Worm (Caenorhabditis elegans) whole organism, mixed stage, embryonic: Measurements from ENCODE around the gene ani-1.
A peak's percentile ranks its signal among the peaks of the same experiment; 100 is the strongest.

Experiments
- M03D4.4 ChIP-seq: sonication (generic microtip); optimal IDR thresholded peaks from 2 replicates; lab custom pipeline; 2017; ENCODE audit warnings: mild to moderate bottlenecking, missing genetic modification characterization, missing compliant biosample characterization
- bed-3 ChIP-seq: fragments of 200-800 bp; sonication (Bioruptor generic); optimal IDR thresholded peaks from 3 replicates; lab custom pipeline; 2018; ENCODE audit warnings: mild to moderate bottlenecking, missing genetic modification characterization, moderate library complexity, missing compliant biosample characterization
- blmp-1 ChIP-seq: fragments of 150-350 bp; optimal IDR thresholded peaks from 2 replicates; lab custom pipeline; 2014; ENCODE audit warnings: missing biosample characterization, missing genetic modification characterization
- ceh-39 ChIP-seq: fragments of 150-350 bp; optimal IDR thresholded peaks from 2 replicates; lab custom pipeline; 2014; ENCODE audit warnings: missing biosample characterization, missing genetic modification characterization
- ceh-43 ChIP-seq: fragments of 200-800 bp; sonication (Bioruptor generic); optimal IDR thresholded peaks from 2 replicates; lab custom pipeline; 2018; ENCODE audit warnings: mild to moderate bottlenecking, missing genetic modification characterization, moderate library complexity, missing compliant biosample characterization
- ceh-83 ChIP-seq: fragments of 200-800 bp; sonication (Bioruptor generic); optimal IDR thresholded peaks from 2 replicates; lab custom pipeline; 2018; ENCODE audit warnings: mild to moderate bottlenecking, missing genetic modification characterization, missing compliant biosample characterization
- ces-1 ChIP-seq: fragments of 150-350 bp; optimal IDR thresholded peaks from 2 replicates; lab custom pipeline; 2014; ENCODE audit warnings: missing biosample characterization, missing genetic modification reagents, missing genetic modification characterization
- cnd-1 ChIP-seq: fragments of 200-800 bp; sonication (Bioruptor generic); optimal IDR thresholded peaks from 2 replicates; lab custom pipeline; 2018; ENCODE audit warnings: mild to moderate bottlenecking, missing genetic modification characterization, missing compliant biosample characterization
- drap-1 ChIP-seq: fragments of 200-800 bp; sonication (Bioruptor generic); optimal IDR thresholded peaks from 3 replicates; lab custom pipeline; 2018; ENCODE audit warnings: mild to moderate bottlenecking, missing genetic modification characterization, missing compliant biosample characterization
- elt-1 ChIP-seq: sonication (generic microtip); optimal IDR thresholded peaks from 2 replicates; lab custom pipeline; 2017; ENCODE audit warnings: missing genetic modification characterization, mild to moderate bottlenecking, missing compliant biosample characterization, antibody characterized with exemption, moderate library complexity, borderline replicate concordance; ENCODE audit not compliant: insufficient read depth
- elt-3 ChIP-seq: fragments of 150-350 bp; optimal IDR thresholded peaks from 2 replicates; lab custom pipeline; 2014; ENCODE audit warnings: missing biosample characterization, missing genetic modification characterization
- flh-1 ChIP-seq: fragments of 200-800 bp; sonication (Bioruptor generic); optimal IDR thresholded peaks from 2 replicates; lab custom pipeline; 2018; ENCODE audit warnings: mild to moderate bottlenecking, missing genetic modification characterization, moderate library complexity, missing compliant biosample characterization
- ham-2 ChIP-seq: fragments of 200-800 bp; sonication (Bioruptor generic); optimal IDR thresholded peaks from 2 replicates; lab custom pipeline; 2018; ENCODE audit warnings: mild to moderate bottlenecking, missing genetic modification characterization, missing compliant biosample characterization
- hlh-1 ChIP-seq: fragments of 150-350 bp; optimal IDR thresholded peaks from 2 replicates; lab custom pipeline; 2014; ENCODE audit warnings: missing biosample characterization, missing genetic modification reagents, missing genetic modification characterization
- lin-13 ChIP-seq: fragments of 150-350 bp; optimal IDR thresholded peaks from 2 replicates; lab custom pipeline; 2014; ENCODE audit warnings: missing biosample characterization, missing genetic modification characterization
- lin-32 ChIP-seq: fragments of 200-800 bp; sonication (Bioruptor generic); optimal IDR thresholded peaks from 2 replicates; lab custom pipeline; 2018; ENCODE audit warnings: mild to moderate bottlenecking, missing genetic modification characterization, missing compliant biosample characterization
- lsy-2 ChIP-seq: fragments of 150-350 bp; optimal IDR thresholded peaks from 2 replicates; lab custom pipeline; 2014; ENCODE audit warnings: missing biosample characterization, missing genetic modification characterization
- mab-5 ChIP-seq: fragments of 150-350 bp; optimal IDR thresholded peaks from 2 replicates; lab custom pipeline; 2014; ENCODE audit warnings: missing biosample characterization, missing genetic modification characterization
- mep-1 ChIP-seq: fragments of 150-350 bp; optimal IDR thresholded peaks from 2 replicates; lab custom pipeline; 2017; ENCODE audit warnings: missing biosample characterization, missing genetic modification reagents, missing genetic modification characterization, inconsistent platforms
- mls-2 ChIP-seq: sonication (generic microtip); optimal IDR thresholded peaks from 2 replicates; lab custom pipeline; 2016; ENCODE audit warnings: mild to moderate bottlenecking, missing genetic modification characterization, moderate library complexity, missing compliant biosample characterization
- nhr-12 ChIP-seq: fragments of 150-350 bp; optimal IDR thresholded peaks from 2 replicates; lab custom pipeline; 2014; ENCODE audit warnings: missing biosample characterization, missing genetic modification characterization
- nhr-2 ChIP-seq: fragments of 150-350 bp; optimal IDR thresholded peaks from 2 replicates; lab custom pipeline; 2014; ENCODE audit warnings: missing biosample characterization, missing genetic modification characterization
- nhr-237 ChIP-seq: fragments of 150-350 bp; optimal IDR thresholded peaks from 2 replicates; lab custom pipeline; 2014; ENCODE audit warnings: missing biosample characterization, missing genetic modification characterization
- nhr-28 ChIP-seq: fragments of 150-350 bp; optimal IDR thresholded peaks from 2 replicates; lab custom pipeline; 2014; ENCODE audit warnings: missing biosample characterization, missing genetic modification characterization
- nhr-76 ChIP-seq: sonication (generic microtip); optimal IDR thresholded peaks from 2 replicates; lab custom pipeline; 2017; ENCODE audit warnings: missing biosample characterization, missing genetic modification characterization
- pha-4 ChIP-seq: fragments of 150-350 bp; optimal IDR thresholded peaks from 2 replicates; lab custom pipeline; 2018; ENCODE audit warnings: missing biosample characterization, missing genetic modification reagents, missing genetic modification characterization
- sem-2 ChIP-seq: fragments of 200-800 bp; sonication (Bioruptor generic); optimal IDR thresholded peaks from 2 replicates; lab custom pipeline; 2018; ENCODE audit warnings: mild to moderate bottlenecking, missing genetic modification characterization, missing compliant biosample characterization
- snpc-4 ChIP-seq: fragments of 150-350 bp; optimal IDR thresholded peaks from 2 replicates; lab custom pipeline; 2014; ENCODE audit warnings: missing biosample characterization, missing genetic modification characterization
- sptf-1 ChIP-seq: sonication (generic microtip); optimal IDR thresholded peaks from 2 replicates; lab custom pipeline; 2017; ENCODE audit warnings: mild to moderate bottlenecking, missing genetic modification characterization, moderate library complexity, missing compliant biosample characterization
- tbx-8 ChIP-seq: fragments of 200-800 bp; sonication (Bioruptor generic); optimal IDR thresholded peaks from 2 replicates; lab custom pipeline; 2018; ENCODE audit warnings: mild to moderate bottlenecking, missing genetic modification characterization, moderate library complexity, missing compliant biosample characterization
- unc-120 ChIP-seq: sonication (generic microtip); optimal IDR thresholded peaks from 2 replicates; lab custom pipeline; 2017; ENCODE audit warnings: missing genetic modification characterization, missing compliant biosample characterization; ENCODE audit not compliant: poor library complexity, severe bottlenecking
- unc-39 ChIP-seq: fragments of 150-350 bp; optimal IDR thresholded peaks from 2 replicates; lab custom pipeline; 2014; ENCODE audit warnings: missing biosample characterization, missing genetic modification characterization
- unc-62 ChIP-seq: fragments of 150-350 bp; optimal IDR thresholded peaks from 2 replicates; lab custom pipeline; 2014; ENCODE audit warnings: missing biosample characterization, missing genetic modification reagents, missing genetic modification characterization
- zip-8 ChIP-seq: fragments of 150-350 bp; optimal IDR thresholded peaks from 2 replicates; lab custom pipeline; 2014; ENCODE audit warnings: missing biosample characterization, missing genetic modification characterization
- ztf-11 ChIP-seq: fragments of 150-350 bp; optimal IDR thresholded peaks from 2 replicates; lab custom pipeline; 2014; ENCODE audit warnings: missing biosample characterization, missing genetic modification characterization

Gene ani-1

DNA sequence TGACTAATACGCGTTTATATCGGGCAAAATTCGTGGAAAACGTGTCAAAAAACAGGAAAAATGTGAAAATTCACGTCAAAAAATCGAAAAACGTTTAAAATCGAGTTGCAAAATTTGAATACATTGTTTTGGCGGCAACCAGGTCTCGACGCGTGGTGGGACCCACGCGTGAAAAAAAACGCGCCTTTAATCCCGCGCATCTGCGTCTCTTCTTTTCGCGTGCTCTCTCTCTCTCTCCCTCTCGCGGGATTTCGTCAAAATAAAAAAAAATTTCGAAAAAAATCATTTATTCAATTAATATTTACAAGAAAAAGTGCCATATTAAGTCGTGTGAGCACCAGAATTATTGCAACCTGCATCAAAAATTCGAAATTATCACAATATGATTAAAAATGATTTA lies at the start of gene ani-1:
ani-1 (minus strand) TSS at position 61 of the 400 bp plus-strand sequence.
- TF ChIP-seq mls-2 (tag; lab: Kevin White, UChicago) = peak; percentile 61
- TF ChIP-seq blmp-1 = no peak
- TF ChIP-seq sptf-1 (tag; lab: Kevin White, UChicago) = peak; percentile 44
- no peak for TF ChIP-seq M03D4.4 (tag; lab: Kevin White, UChicago)
- TF ChIP-seq flh-1 (GFP tag; lab: Kevin White, UChicago) = no peak
- TF ChIP-seq nhr-12 (tag; lab: Kevin White, UChicago) = no peak
- TF ChIP-seq mab-5 (tag; lab: Kevin White, UChicago) = no peak
- no peak for TF ChIP-seq ham-2 (GFP tag; lab: Kevin White, UChicago)
- TF ChIP-seq tbx-8 (GFP tag; lab: Kevin White, UChicago) = no peak
- peak; percentile 71 for TF ChIP-seq lsy-2 (tag; lab: Kevin White, UChicago)
- no peak for TF ChIP-seq bed-3 (GFP tag; lab: Kevin White, UChicago)
- peak; percentile 78 for TF ChIP-seq mep-1
- no peak for TF ChIP-seq snpc-4 (tag; lab: Kevin White, UChicago)
- no peak for TF ChIP-seq unc-120 (tag; lab: Kevin White, UChicago)
- no peak for TF ChIP-seq nhr-2 (tag; lab: Kevin White, UChicago)
- TF ChIP-seq nhr-76 (tag; lab: Kevin White, UChicago) = no peak
- TF ChIP-seq ces-1 (GFP tag; lab: Kevin White, UChicago) = peak; percentile 47
- TF ChIP-seq zip-8 (tag; lab: Kevin White, UChicago) = no peak
- TF ChIP-seq nhr-237 (tag; lab: Kevin White, UChicago) = peak; percentile 15
- TF ChIP-seq unc-62 (GFP tag; lab: Kevin White, UChicago) = no peak
- TF ChIP-seq elt-3 = no peak
- no peak for TF ChIP-seq lin-32 (GFP tag; lab: Kevin White, UChicago)
- TF ChIP-seq nhr-28 (tag; lab: Kevin White, UChicago) = no peak
- TF ChIP-seq ceh-39 (tag; lab: Kevin White, UChicago) = no peak
- TF ChIP-seq ceh-83 (GFP tag; lab: Kevin White, UChicago) = no peak
- TF ChIP-seq unc-39 (tag; lab: Kevin White, UChicago) = no peak
- TF ChIP-seq cnd-1 (tag; lab: Kevin White, UChicago) = no peak
- peak; percentile 48 for TF ChIP-seq lin-13 (tag; lab: Kevin White, UChicago)
- TF ChIP-seq hlh-1 (tag; lab: Kevin White, UChicago) = peak; percentile 9
- TF ChIP-seq sem-2 (GFP tag; lab: Kevin White, UChicago) = no peak
- TF ChIP-seq elt-1 (tag; lab: Kevin White, UChicago) = no peak
- no peak for TF ChIP-seq pha-4 (tag; lab: Kevin White, UChicago)
- no peak for TF ChIP-seq drap-1
- no peak for TF ChIP-seq ceh-43
- TF ChIP-seq ztf-11 (tag; lab: Kevin White, UChicago) = no peak

DNA sequence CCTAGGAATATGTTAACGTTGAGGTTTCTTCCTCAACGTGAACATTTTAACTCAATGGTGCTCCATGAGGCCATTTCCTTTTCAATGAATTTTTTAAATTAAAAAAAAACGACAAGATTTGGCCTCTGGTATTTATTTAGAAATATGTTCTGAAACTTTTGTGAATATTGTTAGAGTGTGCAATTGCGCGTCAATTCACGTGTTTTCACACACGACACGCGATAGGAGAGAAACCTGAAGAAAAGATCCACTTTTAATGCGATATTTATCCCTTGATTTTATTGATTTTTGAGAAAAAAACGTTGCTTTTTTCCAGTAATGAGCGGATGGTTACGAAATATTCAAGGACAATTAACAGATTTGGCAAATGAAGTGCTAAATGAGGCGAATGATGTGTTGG lies 46.1 kb upstream of the ani-1 start, which contains the start of gene sql-1:
sql-1 (plus strand) TSS at position 313 of the 400 bp plus-strand sequence.
- TF ChIP-seq ces-1 (GFP tag; lab: Kevin White, UChicago) (peak; percentile 12), sem-2 (GFP tag; lab: Kevin White, UChicago) (no peak), nhr-237 (tag; lab: Kevin White, UChicago) (no peak), ceh-43 (no peak), elt-3 (no peak)

DNA sequence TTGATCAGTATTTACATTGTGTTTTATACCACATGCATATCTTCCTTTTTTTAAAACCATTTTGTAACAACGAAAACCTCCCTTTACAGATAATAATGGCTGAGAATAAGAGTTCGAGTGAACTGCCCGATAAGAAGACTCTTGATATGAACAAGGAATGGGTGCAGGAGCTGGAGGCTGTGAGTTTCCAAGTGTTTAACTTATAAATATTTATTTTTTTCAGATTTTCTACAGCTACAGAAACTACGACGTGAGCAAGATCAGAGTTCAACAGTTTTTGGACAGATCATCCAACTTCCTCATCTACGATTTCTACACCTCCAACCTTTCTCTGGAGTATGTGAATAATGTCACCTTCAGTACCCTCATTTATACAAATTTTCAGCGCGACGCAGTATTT lies 43.3 kb upstream of the ani-1 start, which contains the start of gene herd-1:
herd-1 (plus strand) TSS at position 90 of the 400 bp plus-strand sequence.
- TF ChIP-seq ztf-11 (tag; lab: Kevin White, UChicago) = no peak
- TF ChIP-seq zip-8 (tag; lab: Kevin White, UChicago) = no peak
- no peak for TF ChIP-seq unc-39 (tag; lab: Kevin White, UChicago)
- TF ChIP-seq M03D4.4 (tag; lab: Kevin White, UChicago) = no peak
- no peak for TF ChIP-seq snpc-4 (tag; lab: Kevin White, UChicago)
- TF ChIP-seq lin-13 (tag; lab: Kevin White, UChicago) = no peak
- no peak for TF ChIP-seq sptf-1 (tag; lab: Kevin White, UChicago)
- TF ChIP-seq bed-3 (GFP tag; lab: Kevin White, UChicago) = no peak
- TF ChIP-seq unc-62 (GFP tag; lab: Kevin White, UChicago) = no peak
- no peak for TF ChIP-seq elt-3
- TF ChIP-seq nhr-237 (tag; lab: Kevin White, UChicago) = no peak
- TF ChIP-seq pha-4 (tag; lab: Kevin White, UChicago) = no peak
- TF ChIP-seq blmp-1 = no peak
- no peak for TF ChIP-seq nhr-2 (tag; lab: Kevin White, UChicago)
- TF ChIP-seq ceh-83 (GFP tag; lab: Kevin White, UChicago) = no peak
